Fruit fly (Drosophila melanogaster) Kc167 (cell line): ENCODE results near the gene CG7368.

ENCODE experiments used
- Myc ChIP-seq: fragments of >200 bp; optimal IDR thresholded peaks from 2 replicates; lab custom pipeline; 2017; ENCODE audit warnings: missing external identifiers
- Sin3A ChIP-seq: fragments of >200 bp; optimal IDR thresholded peaks from 2 replicates; lab custom pipeline; 2018; ENCODE audit warnings: missing external identifiers
- h ChIP-seq: fragments of >200 bp; optimal IDR thresholded peaks from 3 replicates; lab custom pipeline; 2018; ENCODE audit warnings: missing external identifiers
- insv ChIP-seq: fragments of >200 bp; optimal IDR thresholded peaks from 3 replicates; lab custom pipeline; 2018; ENCODE audit warnings: missing external identifiers
- psq ChIP-seq: fragments of >200 bp; optimal IDR thresholded peaks from 2 replicates; lab custom pipeline; 2017; ENCODE audit warnings: missing external identifiers
- ttk ChIP-seq: sonication (Bioruptor generic); optimal IDR thresholded peaks from 2 replicates; lab custom pipeline; 2017; ENCODE audit warnings: missing external identifiers

DNA sequence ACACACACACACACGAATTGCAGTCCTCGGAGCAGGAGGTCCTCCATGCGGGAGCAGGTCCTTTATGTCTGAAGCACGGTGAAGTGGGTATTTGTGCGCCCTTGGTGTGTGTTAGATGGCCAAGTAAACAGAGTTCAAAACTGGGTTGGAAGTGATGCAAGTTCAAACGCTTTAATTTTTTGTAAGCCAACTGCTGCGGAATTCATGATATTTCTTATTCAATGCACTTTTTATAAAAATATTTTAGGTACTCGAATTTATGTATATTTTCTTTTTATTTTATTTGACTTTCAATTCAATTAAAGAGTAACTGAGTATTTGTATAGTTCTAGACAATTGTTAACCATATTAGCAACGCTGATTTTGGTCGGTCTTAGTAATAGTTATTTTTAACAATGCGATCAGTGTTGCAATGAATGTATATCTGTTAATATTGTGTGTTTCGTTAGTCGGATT, 3.0 kb downstream of the CG7368 start, which contains the start of the genes CG14137 and CG46394:
- TF ChIP-seq h (lab: Kevin White, UChicago) = no peak
- no peak for TF ChIP-seq Sin3A (lab: Kevin White, UChicago)
- TF ChIP-seq ttk = no peak
- no peak for TF ChIP-seq insv (lab: Kevin White, UChicago)
- no peak for TF ChIP-seq psq (lab: Kevin White, UChicago)
- no peak for TF ChIP-seq Myc (lab: Kevin White, UChicago)
